Worm (Caenorhabditis elegans): ENCODE data around the gene F59A1.16.

Gene F59A1.16

ce11 chrV:17684857-17685256 lies at the start of gene F59A1.16, which contains the start of gene F59A1.6:
Gene F59A1.16 (minus strand): TSS chrV:17684957.
Gene F59A1.6 (plus strand): TSS chrV:17685141.
- TF ChIP-seq ceh-39 (tag; optimal IDR thresholded peaks at IDR 0.05) (no peak), blmp-1 (tag; optimal IDR thresholded peaks at IDR 0.05) (no peak), flh-1 (GFP tag; optimal IDR thresholded peaks at IDR 0.05) (no peak), elt-1 (tag; optimal IDR thresholded peaks at IDR 0.05; ENCODE audit: borderline replicate concordance, insufficient read depth) (no peak), elt-3 (tag; optimal IDR thresholded peaks at IDR 0.05) (no peak), drap-1 (GFP tag; optimal IDR thresholded peaks at IDR 0.05) (no peak), lin-32 (GFP tag; optimal IDR thresholded peaks at IDR 0.05) (no peak), pha-4 (tag; optimal IDR thresholded peaks at IDR 0.05) (no peak), nhr-28 (tag; optimal IDR thresholded peaks at IDR 0.05) (no peak), ces-1 (GFP tag; optimal IDR thresholded peaks at IDR 0.05) (no peak), ceh-83 (GFP tag; optimal IDR thresholded peaks at IDR 0.05) (no peak)

ce11 chrV:17732516-17732915 lies 47.8 kb upstream of the F59A1.16 start, which contains the start of gene twk-42:
Gene twk-42 (minus strand): TSS chrV:17732616.
- no peak for TF ChIP-seq drap-1 (GFP tag; optimal IDR thresholded peaks at IDR 0.05)
- peak; percentile 26 for TF ChIP-seq hlh-1 (tag; optimal IDR thresholded peaks at IDR 0.05)
- no peak for TF ChIP-seq snpc-4 (tag; optimal IDR thresholded peaks at IDR 0.05)
- no peak for TF ChIP-seq ces-1 (GFP tag; optimal IDR thresholded peaks at IDR 0.05)

- peak; percentile 81 for TF ChIP-seq hlh-1 (tag; optimal IDR thresholded peaks at IDR 0.05)
- no peak for TF ChIP-seq mep-1 (tag; optimal IDR thresholded peaks at IDR 0.05)
- peak; percentile 81 for TF ChIP-seq unc-62 (GFP tag; optimal IDR thresholded peaks at IDR 0.05)
Observed at ce11 chrV:17728757-17729156, 44.0 kb upstream of the F59A1.16 start.

- TF ChIP-seq mab-5 (tag; optimal IDR thresholded peaks at IDR 0.05): no peak
- TF ChIP-seq cnd-1 (tag; optimal IDR thresholded peaks at IDR 0.05): no peak
- peak; percentile 48 for TF ChIP-seq ham-2 (GFP tag; optimal IDR thresholded peaks at IDR 0.05)
- no peak for TF ChIP-seq snpc-4 (tag; optimal IDR thresholded peaks at IDR 0.05)
- TF ChIP-seq M03D4.4 (tag; optimal IDR thresholded peaks at IDR 0.05): no peak
- TF ChIP-seq hlh-1 (tag; optimal IDR thresholded peaks at IDR 0.05): no peak
- TF ChIP-seq ztf-11 (tag; optimal IDR thresholded peaks at IDR 0.05): no peak
- no peak for TF ChIP-seq unc-39 (tag; optimal IDR thresholded peaks at IDR 0.05)
- no peak for TF ChIP-seq lin-13 (tag; optimal IDR thresholded peaks at IDR 0.05)
Observed at ce11 chrV:17728336-17728735, 43.6 kb upstream of the F59A1.16 start.

ce11 chrV:17724704-17725103 lies 39.9 kb upstream of the F59A1.16 start, which contains the start of gene fat-5:
Gene fat-5 (plus strand): TSS chrV:17725004.
- TF ChIP-seq nhr-2 (tag; optimal IDR thresholded peaks at IDR 0.05): no peak
- TF ChIP-seq ham-2 (GFP tag; optimal IDR thresholded peaks at IDR 0.05): no peak
- TF ChIP-seq unc-120 (tag; optimal IDR thresholded peaks at IDR 0.05; ENCODE audit: poor library complexity, severe bottlenecking): no peak
- no peak for TF ChIP-seq bed-3 (GFP tag; optimal IDR thresholded peaks at IDR 0.05)
- no peak for TF ChIP-seq blmp-1 (tag; optimal IDR thresholded peaks at IDR 0.05)
- no peak for TF ChIP-seq lin-13 (tag; optimal IDR thresholded peaks at IDR 0.05)
- TF ChIP-seq M03D4.4 (tag; optimal IDR thresholded peaks at IDR 0.05): no peak
- no peak for TF ChIP-seq sptf-1 (tag; optimal IDR thresholded peaks at IDR 0.05)

- no peak for TF ChIP-seq mls-2 (tag; optimal IDR thresholded peaks at IDR 0.05)
Observed at ce11 chrV:17723142-17723781, 38.5 kb upstream of the F59A1.16 start.

- TF ChIP-seq sptf-1 (tag; optimal IDR thresholded peaks at IDR 0.05): no peak
- no peak for TF ChIP-seq ces-1 (GFP tag; optimal IDR thresholded peaks at IDR 0.05)
- no peak for TF ChIP-seq snpc-4 (tag; optimal IDR thresholded peaks at IDR 0.05)
- TF ChIP-seq elt-3 (tag; optimal IDR thresholded peaks at IDR 0.05): no peak
- TF ChIP-seq nhr-28 (tag; optimal IDR thresholded peaks at IDR 0.05): no peak
- TF ChIP-seq nhr-76 (tag; optimal IDR thresholded peaks at IDR 0.05): no peak
- TF ChIP-seq M03D4.4 (tag; optimal IDR thresholded peaks at IDR 0.05): no peak
- no peak for TF ChIP-seq nhr-2 (tag; optimal IDR thresholded peaks at IDR 0.05)
- no peak for TF ChIP-seq mab-5 (tag; optimal IDR thresholded peaks at IDR 0.05)
- TF ChIP-seq lin-13 (tag; optimal IDR thresholded peaks at IDR 0.05): no peak
- TF ChIP-seq ham-2 (GFP tag; optimal IDR thresholded peaks at IDR 0.05): no peak
- TF ChIP-seq flh-1 (GFP tag; optimal IDR thresholded peaks at IDR 0.05): no peak
- TF ChIP-seq nhr-237 (tag; optimal IDR thresholded peaks at IDR 0.05): no peak
Observed at ce11 chrV:17722553-17722952, 37.8 kb upstream of the F59A1.16 start.
